Fruit fly (Drosophila melanogaster) whole organism, embryonic: ENCODE results near the gene CG9263.

Experiments
- Asciz ChIP-seq: fragments of 200-800 bp; sonication (Bioruptor generic); optimal IDR thresholded peaks from 2 replicates; lab custom pipeline; 2017; ENCODE audit warnings: missing biosample characterization, mild to moderate bottlenecking, missing genetic modification characterization, missing genetic modification reagents
- Atf3 ChIP-seq: fragments of 200-800 bp; sonication (Bioruptor generic); optimal IDR thresholded peaks from 3 replicates; lab custom pipeline; 2016; ENCODE audit warnings: missing biosample characterization, missing genetic modification characterization
- CG10274 ChIP-seq: fragments of 200-800 bp; sonication (Bioruptor generic); optimal IDR thresholded peaks from 3 replicates; lab custom pipeline; 2017; ENCODE audit warnings: missing biosample characterization, mild to moderate bottlenecking, missing genetic modification characterization
- CG11247 ChIP-seq: fragments of 200-800 bp; sonication (Bioruptor generic); IDR thresholded peaks from 2 replicates; pipeline ENCODE4 v1.3.6; 2022; ENCODE audit warnings: missing biosample characterization, missing genetic modification characterization
- CG11723 ChIP-seq: fragments of 200-800 bp; sonication (Bioruptor generic); optimal IDR thresholded peaks from 2 replicates; lab custom pipeline; 2017; ENCODE audit warnings: missing biosample characterization, mild to moderate bottlenecking, missing genetic modification characterization
- CG12155 ChIP-seq: fragments of 200-800 bp; sonication (Bioruptor generic); optimal IDR thresholded peaks from 3 replicates; lab custom pipeline; 2016; ENCODE audit warnings: missing biosample characterization, missing genetic modification characterization
- CG16815 ChIP-seq: fragments of 200-800 bp; sonication (Bioruptor generic); optimal IDR thresholded peaks from 3 replicates; lab custom pipeline; 2017; ENCODE audit warnings: missing biosample characterization, mild to moderate bottlenecking, missing genetic modification characterization
- CG17186 ChIP-seq: fragments of 200-800 bp; sonication (Bioruptor generic); optimal IDR thresholded peaks from 3 replicates; lab custom pipeline; 2017; ENCODE audit warnings: missing biosample characterization, missing genetic modification reagents, missing genetic modification characterization
- CG17359 ChIP-seq: fragments of 200-800 bp; sonication (Bioruptor generic); optimal IDR thresholded peaks from 3 replicates; lab custom pipeline; 2018; ENCODE audit warnings: missing biosample characterization, mild to moderate bottlenecking, missing genetic modification characterization, moderate library complexity
- CG17912 ChIP-seq: fragments of 200-800 bp; sonication (Bioruptor generic); optimal IDR thresholded peaks from 2 replicates; lab custom pipeline; 2018; ENCODE audit warnings: missing biosample characterization, mild to moderate bottlenecking, missing genetic modification characterization
- CG31365 ChIP-seq: fragments of 200-800 bp; sonication (Bioruptor generic); optimal IDR thresholded peaks from 2 replicates; lab custom pipeline; 2018; ENCODE audit warnings: missing biosample characterization, mild to moderate bottlenecking, missing genetic modification characterization
- CG33557 ChIP-seq: fragments of 200-800 bp; sonication (Bioruptor generic); optimal IDR thresholded peaks from 2 replicates; lab custom pipeline; 2019; ENCODE audit warnings: missing biosample characterization, mild to moderate bottlenecking, missing genetic modification characterization, moderate library complexity
- CG4424 ChIP-seq: fragments of 200-800 bp; sonication (Bioruptor generic); optimal IDR thresholded peaks from 3 replicates; lab custom pipeline; 2016; ENCODE audit warnings: missing biosample characterization, missing genetic modification characterization
- CG4820 ChIP-seq: fragments of 200-800 bp; sonication (Bioruptor generic); optimal IDR thresholded peaks from 3 replicates; lab custom pipeline; 2016; ENCODE audit warnings: missing biosample characterization, missing genetic modification characterization
- CG5180 ChIP-seq: fragments of 200-800 bp; sonication (Bioruptor generic); optimal IDR thresholded peaks from 3 replicates; lab custom pipeline; 2017; ENCODE audit warnings: missing biosample characterization, missing genetic modification characterization, mild to moderate bottlenecking, moderate library complexity, missing genetic modification reagents
- CG6254 ChIP-seq: fragments of 200-800 bp; sonication (Bioruptor generic); optimal IDR thresholded peaks from 3 replicates; lab custom pipeline; 2017; ENCODE audit warnings: mild to moderate bottlenecking, missing biosample characterization, missing genetic modification reagents, missing genetic modification characterization
- CG6689 ChIP-seq: fragments of 200-800 bp; sonication (Bioruptor generic); IDR thresholded peaks from 2 replicates; pipeline ENCODE4 v1.3.6; 2022; ENCODE audit warnings: missing biosample characterization, missing genetic modification characterization
- CG7839 ChIP-seq: fragments of 200-800 bp; sonication (Bioruptor generic); optimal IDR thresholded peaks from 3 replicates; lab custom pipeline; 2018; ENCODE audit warnings: missing biosample characterization, mild to moderate bottlenecking, missing genetic modification characterization, moderate library complexity
- CG7928 ChIP-seq: fragments of 200-800 bp; sonication (Bioruptor generic); optimal IDR thresholded peaks from 2 replicates; lab custom pipeline; 2017; ENCODE audit warnings: missing biosample characterization, mild to moderate bottlenecking, missing genetic modification characterization
- CG9727 ChIP-seq: fragments of 200-800 bp; sonication (Bioruptor generic); optimal IDR thresholded peaks from 3 replicates; lab custom pipeline; 2017; ENCODE audit warnings: missing biosample characterization, mild to moderate bottlenecking, missing genetic modification characterization
- Dip2 ChIP-seq: fragments of 200-800 bp; sonication (Bioruptor generic); IDR thresholded peaks from 2 replicates; pipeline ENCODE4 v1.3.6; 2022; ENCODE audit warnings: missing biosample characterization, missing genetic modification characterization
- Dll ChIP-seq: fragments of 200-800 bp; sonication (Bioruptor generic); IDR thresholded peaks from 4 replicates; pipeline ENCODE4 v1.3.6; 2022; ENCODE audit warnings: missing biosample characterization, missing genetic modification characterization; ENCODE audit not compliant: partially characterized antibody
- Dp ChIP-seq: fragments of 200-800 bp; sonication (Bioruptor generic); optimal IDR thresholded peaks from 2 replicates; lab custom pipeline; 2018; ENCODE audit warnings: missing biosample characterization, mild to moderate bottlenecking, missing genetic modification characterization, moderate library complexity
- E2f1 ChIP-seq: fragments of 200-800 bp; sonication (Bioruptor generic); IDR thresholded peaks from 2 replicates; pipeline ENCODE4 v1.3.6; 2022; ENCODE audit warnings: missing biosample characterization, missing genetic modification characterization
- Mrtf ChIP-seq: fragments of 200-800 bp; sonication (Bioruptor generic); IDR thresholded peaks from 3 replicates; pipeline ENCODE4 v1.3.6; 2022; ENCODE audit warnings: missing biosample characterization, missing genetic modification characterization
- Nf-YC ChIP-seq: fragments of 200-800 bp; optimal IDR thresholded peaks from 3 replicates; lab custom pipeline; 2019; ENCODE audit warnings: missing biosample characterization, mild to moderate bottlenecking, missing genetic modification characterization, moderate library complexity
- Ptx1 ChIP-seq: fragments of 200-800 bp; sonication (Bioruptor generic); IDR thresholded peaks from 2 replicates; pipeline ENCODE4 v1.3.6; 2022; ENCODE audit warnings: missing biosample characterization, missing genetic modification characterization
- Sin3A ChIP-seq: fragments of >200 bp; optimal IDR thresholded peaks from 2 replicates; lab custom pipeline; 2018
- Sry-β ChIP-seq: fragments of 200-800 bp; sonication (Bioruptor generic); optimal IDR thresholded peaks from 2 replicates; lab custom pipeline; 2018; ENCODE audit warnings: missing biosample characterization, mild to moderate bottlenecking, missing genetic modification characterization, moderate library complexity
- TFAM ChIP-seq: fragments of 200-800 bp; sonication (Bioruptor generic); optimal IDR thresholded peaks from 2 replicates; lab custom pipeline; 2017; ENCODE audit warnings: missing biosample characterization, missing genetic modification characterization, inconsistent platforms
- Taf1 ChIP-seq: fragments of 200-800 bp; sonication (Bioruptor generic); IDR thresholded peaks from 2 replicates; pipeline ENCODE4 v1.3.6; 2022; ENCODE audit warnings: missing biosample characterization, missing genetic modification characterization
- caup ChIP-seq: fragments of 200-800 bp; sonication (Bioruptor generic); optimal IDR thresholded peaks from 3 replicates; lab custom pipeline; 2017; ENCODE audit warnings: missing biosample characterization, mild to moderate bottlenecking, missing genetic modification characterization, moderate library complexity; ENCODE audit not compliant: severe bottlenecking
- dan ChIP-seq: fragments of 200-800 bp; sonication (Bioruptor generic); IDR thresholded peaks from 2 replicates; pipeline ENCODE4 v1.3.6; 2022; ENCODE audit warnings: missing biosample characterization, missing genetic modification characterization
- dati ChIP-seq: fragments of 200-800 bp; sonication (Bioruptor generic); IDR thresholded peaks from 2 replicates; pipeline ENCODE4 v1.3.6; 2022; ENCODE audit warnings: missing biosample characterization, missing genetic modification characterization
- dmrt11E ChIP-seq: fragments of 200-800 bp; sonication (Bioruptor generic); optimal IDR thresholded peaks from 3 replicates; lab custom pipeline; 2018; ENCODE audit warnings: missing biosample characterization, mild to moderate bottlenecking, missing genetic modification characterization, moderate library complexity
- dpn ChIP-seq, 2 experiments: fragments of 200-800 bp; sonication (Bioruptor generic); optimal IDR thresholded peaks; 3 replicates each; lab custom pipeline; 2016; ENCODE audit warnings: missing biosample characterization in 2 of 2, missing genetic modification characterization in 2 of 2
- lbe ChIP-seq: fragments of 200-800 bp; sonication (Bioruptor generic); optimal IDR thresholded peaks from 2 replicates; lab custom pipeline; 2016; ENCODE audit warnings: missing biosample characterization, mild to moderate bottlenecking, missing genetic modification characterization
- mirr ChIP-seq: fragments of 200-800 bp; sonication (Bioruptor generic); optimal IDR thresholded peaks from 3 replicates; lab custom pipeline; 2018; ENCODE audit warnings: missing biosample characterization, mild to moderate bottlenecking, missing genetic modification characterization
- pan ChIP-seq, 4 experiments: fragments of >200 bp in 3 of 4; fragments of 200-800 bp in 1 of 4; sonication (Bioruptor generic) in 1 of 4; optimal IDR thresholded peaks in 3 of 4; IDR thresholded peaks in 1 of 4; 2 replicates each; pipeline versions ENCODE4 v1.3.6 to Lab custom; 2017 to 2022; ENCODE audit warnings: missing biosample characterization in 2 of 4, missing genetic modification characterization in 2 of 4, mixed read lengths in 1 of 4
- row ChIP-seq: fragments of 200-800 bp; sonication (Bioruptor generic); IDR thresholded peaks from 3 replicates; pipeline ENCODE4 v1.3.6; 2022; ENCODE audit warnings: missing biosample characterization, missing genetic modification characterization
- scrt ChIP-seq: fragments of 200-800 bp; sonication (Bioruptor generic); optimal IDR thresholded peaks from 2 replicates; lab custom pipeline; 2018; ENCODE audit warnings: missing biosample characterization, mild to moderate bottlenecking, missing genetic modification characterization, moderate library complexity
- stwl ChIP-seq: fragments of 200-800 bp; sonication (Bioruptor generic); optimal IDR thresholded peaks from 3 replicates; lab custom pipeline; 2018; ENCODE audit warnings: missing biosample characterization, mild to moderate bottlenecking, missing genetic modification characterization, moderate library complexity
- tio ChIP-seq: fragments of 200-800 bp; sonication (Bioruptor generic); optimal IDR thresholded peaks from 2 replicates; lab custom pipeline; 2017; ENCODE audit warnings: missing biosample characterization, missing genetic modification characterization, inconsistent platforms
- tna ChIP-seq: fragments of 200-800 bp; sonication (Bioruptor generic); IDR thresholded peaks from 2 replicates; pipeline ENCODE4 v1.3.6; 2022; ENCODE audit warnings: missing biosample characterization, missing genetic modification characterization; ENCODE audit not compliant: partially characterized antibody
- tup ChIP-seq: fragments of 200-800 bp; sonication (Bioruptor generic); optimal IDR thresholded peaks from 2 replicates; lab custom pipeline; 2016; ENCODE audit warnings: missing biosample characterization, mild to moderate bottlenecking, missing genetic modification characterization, moderate library complexity
- twi ChIP-seq: fragments of 200-800 bp; optimal IDR thresholded peaks from 2 replicates; lab custom pipeline; 2019; ENCODE audit warnings: missing biosample characterization, mild to moderate bottlenecking, missing genetic modification characterization, moderate library complexity
- zen ChIP-seq: fragments of 200-800 bp; sonication (Bioruptor generic); optimal IDR thresholded peaks from 3 replicates; lab custom pipeline; 2018; ENCODE audit warnings: missing biosample characterization, mild to moderate bottlenecking, missing genetic modification characterization, moderate library complexity
- zfh1 ChIP-seq: fragments of 200-800 bp; sonication (Bioruptor generic); IDR thresholded peaks from 3 replicates; pipeline ENCODE4 v1.3.6; 2022; ENCODE audit warnings: missing biosample characterization, missing genetic modification characterization

Gene CG9263

DNA sequence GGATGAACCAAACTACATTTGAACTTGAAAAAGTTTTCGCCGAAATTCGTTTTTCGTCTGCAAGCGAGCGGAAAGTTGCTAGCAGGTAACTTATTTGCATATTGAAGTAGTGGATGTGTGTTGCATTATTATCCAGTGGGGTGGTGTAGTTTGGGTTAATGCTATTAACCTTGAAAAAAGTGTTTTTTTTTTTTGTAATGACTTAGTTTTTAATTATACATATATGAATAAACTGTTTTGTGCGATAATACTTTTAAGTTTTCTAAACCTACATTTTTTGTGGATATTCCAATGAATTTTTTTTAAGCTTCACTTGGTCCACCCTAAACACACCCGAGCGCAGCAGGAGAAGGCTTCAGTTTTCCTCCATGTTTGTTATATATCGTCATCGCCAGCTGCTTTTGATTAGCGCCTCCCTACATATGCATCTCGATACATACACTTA, 28.6 kb upstream of the CG9263 start (continued):
- TF ChIP-seq CG31365 (tag; lab: Kevin White, UChicago) (no peak), TFAM (GFP tag; lab: Kevin White, UChicago) (no peak), CG17186 (no peak), CG7928 (no peak), pan (optimal IDR thresholded peaks at IDR 0.05; lab: Kevin White, UChicago) (no peak), pan (GFP tag; optimal IDR thresholded peaks at IDR 0.05 in 1 of 2, IDR thresholded peaks at IDR 0.05 in 1 of 2) (peak in 1 of 2 experiments; percentile 24), CG17359 (tag; lab: Kevin White, UChicago) (peak; percentile 42), CG6689 (GFP tag; lab: Robert Waterston, UW) (peak; percentile 64), CG4820 (GFP tag; lab: Kevin White, UChicago) (peak; percentile 45), CG4424 (GFP tag; lab: Kevin White, UChicago) (peak; percentile 60), CG33557 (GFP tag; lab: Kevin White, UChicago) (peak; percentile 30), Atf3 (no peak), CG11723 (GFP tag; lab: Kevin White, UChicago) (peak; percentile 18), CG9727 (GFP tag; lab: Kevin White, UChicago) (peak; percentile 15), CG5180 (GFP tag; lab: Kevin White, UChicago) (peak; percentile 37), caup (GFP tag; lab: Kevin White, UChicago) (no peak), Taf1 (GFP tag; lab: Robert Waterston, UW) (no peak), dpn (GFP tag; optimal IDR thresholded peaks at IDR 0.05; lab: Kevin White, UChicago) (peak in 1 of 2 experiments; percentile 38), E2f1 (GFP tag; lab: Robert Waterston, UW) (no peak), Nf-YC (tag; lab: Kevin White, UChicago) (no peak), twi (tag; lab: Kevin White, UChicago) (no peak), mirr (GFP tag; lab: Kevin White, UChicago) (no peak), dati (no peak), Sry-β (GFP tag; lab: Kevin White, UChicago) (no peak), Ptx1 (GFP tag; lab: Robert Waterston, UW) (0 out of 2 replicates have a peak, but pooled peaks have one; percentile 7), Sin3A (lab: Kevin White, UChicago) (no peak), Dp (GFP tag; lab: Kevin White, UChicago) (no peak), Mrtf (GFP tag; lab: Robert Waterston, UW) (no peak), Dip2 (no peak), Dll (GFP tag; lab: Robert Waterston, UW) (no peak), CG12155 (no peak), scrt (GFP tag; lab: Kevin White, UChicago) (no peak), stwl (tag; lab: Kevin White, UChicago) (no peak), CG7839 (tag; lab: Kevin White, UChicago) (peak; percentile 35), CG10274 (no peak), CG17912 (GFP tag; lab: Kevin White, UChicago) (no peak), dan (GFP tag; lab: Robert Waterston, UW) (no peak), row (GFP tag; lab: Robert Waterston, UW) (peak; percentile 34; the same call in 2 of the 3 replicates), zfh1 (0 out of 3 replicates have a peak, but pooled peaks have one; percentile 23), zen (tag; lab: Kevin White, UChicago) (no peak), CG11247 (GFP tag; lab: Robert Waterston, UW) (no peak), tup (GFP tag; lab: Kevin White, UChicago) (no peak), dmrt11E (tag; lab: Kevin White, UChicago) (no peak), lbe (GFP tag; lab: Kevin White, UChicago) (peak; percentile 53), Asciz (GFP tag; lab: Kevin White, UChicago) (peak; percentile 39), tna (GFP tag; lab: Robert Waterston, UW) (no peak), tio (GFP tag; lab: Kevin White, UChicago) (peak; percentile 37), CG16815 (no peak), CG6254 (GFP tag; lab: Kevin White, UChicago) (peak; percentile 58)
